Fruit fly (Drosophila melanogaster) S2 (cell line): ENCODE measurements around the gene CG13653.

Experiments used
- CG8478 ChIP-seq: fragments of >200 bp; optimal IDR thresholded peaks from 2 replicates; lab custom pipeline; 2018
- CTCF ChIP-seq, 2 experiments: fragments of >200 bp; optimal IDR thresholded peaks; 2 replicates each; lab custom pipeline; 2018

DNA sequence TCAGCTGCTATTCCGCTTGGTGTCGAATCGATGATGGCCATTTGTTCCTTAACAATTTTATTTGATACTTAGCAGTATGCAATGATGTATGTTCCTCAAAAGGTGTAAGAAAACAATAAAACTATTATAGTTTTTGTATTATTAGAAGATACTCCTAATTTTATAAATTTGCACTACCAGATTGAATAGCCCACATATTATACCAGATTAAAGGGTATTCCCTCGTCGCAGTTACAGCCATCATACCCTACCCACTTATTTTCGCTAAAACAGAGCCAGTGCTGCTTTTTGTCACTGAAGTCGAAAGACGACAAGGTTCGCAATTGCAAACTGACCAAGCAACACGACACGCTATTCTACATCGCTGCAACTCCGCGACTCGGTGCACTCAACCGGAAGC lies 17.9 kb upstream of the CG13653 start:
- TF ChIP-seq CG8478: no peak
- no peak for TF ChIP-seq CTCF (optimal IDR thresholded peaks at IDR 0.05; lab: Kevin White, UChicago)
